Worm (Caenorhabditis elegans): ENCODE results near the gene ceph-41.

The ceph-41 gene

ce11 chrIV:8148494-8148893 is 21.5 kb downstream of the ceph-41 start, which contains the start of gene pmk-1:
Gene pmk-1, plus strand, starts transcription at chrIV:8148794.
- TF ChIP-seq nhr-77 (tag; optimal IDR thresholded peaks at IDR 0.05) (no peak), lin-11 (tag; optimal IDR thresholded peaks at IDR 0.05) (no peak), elt-1 (tag; optimal IDR thresholded peaks at IDR 0.05) (no peak), peb-1 (tag; optimal IDR thresholded peaks at IDR 0.05) (no peak), nhr-11 (tag; optimal IDR thresholded peaks at IDR 0.05) (no peak), mdl-1 (tag; optimal IDR thresholded peaks at IDR 0.05) (no peak), ceh-16 (tag; optimal IDR thresholded peaks at IDR 0.05) (no peak)

DNA sequence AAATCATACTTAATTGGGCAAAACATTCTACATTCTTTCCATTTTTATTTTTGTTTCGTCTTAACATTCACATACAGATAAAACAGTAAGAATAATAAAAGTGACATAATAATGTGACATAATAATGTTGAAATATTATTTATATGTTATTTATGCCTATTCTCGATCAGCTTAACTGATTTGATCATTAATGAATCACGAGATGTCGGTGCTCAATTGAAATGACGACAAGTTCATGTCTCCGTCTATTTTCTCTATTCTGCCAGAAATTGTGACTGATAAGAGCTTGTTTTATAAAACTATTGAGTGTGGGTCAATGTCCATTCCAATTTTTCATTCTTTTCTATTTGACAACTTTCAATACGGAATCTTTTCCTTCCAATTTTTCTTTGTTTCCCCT is 24.7 kb downstream of the ceph-41 start:
- no peak for TF ChIP-seq elt-3 (tag; optimal IDR thresholded peaks at IDR 0.05)
- TF ChIP-seq blmp-1 (tag; optimal IDR thresholded peaks at IDR 0.05; ENCODE audit: insufficient read depth), result no peak
- no peak for TF ChIP-seq mab-5 (tag; optimal IDR thresholded peaks at IDR 0.05)
- no peak for TF ChIP-seq lin-11 (tag; optimal IDR thresholded peaks at IDR 0.05)
- peak; percentile 75 for TF ChIP-seq fos-1 (tag; optimal IDR thresholded peaks at IDR 0.05)
- TF ChIP-seq ztf-1 (GFP tag; conservative IDR thresholded peaks at IDR 0.05), result no peak
- no peak for TF ChIP-seq aly-2 (tag; optimal IDR thresholded peaks at IDR 0.05)
- no peak for TF ChIP-seq ZK546.5 (tag; optimal IDR thresholded peaks at IDR 0.05)
- TF ChIP-seq nhr-12 (tag; optimal IDR thresholded peaks at IDR 0.05), result no peak
- peak in 1 of 2 experiments; percentile 1 for TF ChIP-seq lsy-2 (tag; optimal IDR thresholded peaks at IDR 0.05)
- TF ChIP-seq crh-2 (tag; optimal IDR thresholded peaks at IDR 0.05), result peak; percentile 64
- TF ChIP-seq C34F6.9 (tag; optimal IDR thresholded peaks at IDR 0.05), result no peak
- TF ChIP-seq elt-1 (tag; optimal IDR thresholded peaks at IDR 0.05), result no peak
- TF ChIP-seq Y55F3AM.14 (GFP tag; optimal IDR thresholded peaks at IDR 0.05), result no peak
- no peak for TF ChIP-seq unc-62 (GFP tag; optimal IDR thresholded peaks at IDR 0.05)
- TF ChIP-seq lin-13 (GFP tag; optimal IDR thresholded peaks at IDR 0.05), result no peak
- TF ChIP-seq sem-4 (tag; optimal IDR thresholded peaks at IDR 0.05), result no peak
- no peak for TF ChIP-seq ceh-82 (tag; optimal IDR thresholded peaks at IDR 0.05)
- no peak for TF ChIP-seq mbf-1 (tag; optimal IDR thresholded peaks at IDR 0.05)
- no peak for TF ChIP-seq sma-3 (GFP tag; optimal IDR thresholded peaks at IDR 0.05)
- no peak for TF ChIP-seq alr-1 (tag; optimal IDR thresholded peaks at IDR 0.05)
- TF ChIP-seq mdl-1 (tag; optimal IDR thresholded peaks at IDR 0.05), result no peak
- no peak for TF ChIP-seq gmeb-1 (tag; optimal IDR thresholded peaks at IDR 0.05)
- TF ChIP-seq ztf-4 (tag; optimal IDR thresholded peaks at IDR 0.05), result no peak
- no peak for TF ChIP-seq nhr-10 (tag; optimal IDR thresholded peaks at IDR 0.05)
- peak; percentile 10 for TF ChIP-seq F13H6.1 (tag; optimal IDR thresholded peaks at IDR 0.05)
- TF ChIP-seq skn-1 (tag; optimal IDR thresholded peaks at IDR 0.05), result peak; percentile 11
- no peak for TF ChIP-seq nhr-11 (tag; optimal IDR thresholded peaks at IDR 0.05)
- TF ChIP-seq unc-39 (tag; optimal IDR thresholded peaks at IDR 0.05), result no peak
- TF ChIP-seq nhr-25 (tag; optimal IDR thresholded peaks at IDR 0.05), result no peak
- TF ChIP-seq sma-9 (GFP tag; optimal IDR thresholded peaks at IDR 0.05), result peak; percentile 65
- TF ChIP-seq sma-9 (tag; optimal IDR thresholded peaks at IDR 0.05), result no peak
- no peak for TF ChIP-seq lin-39 (tag; optimal IDR thresholded peaks at IDR 0.05)
- no peak for TF ChIP-seq ceh-16 (tag; optimal IDR thresholded peaks at IDR 0.05)
- TF ChIP-seq nhr-23 (tag; optimal IDR thresholded peaks at IDR 0.05), result no peak
- no peak for TF ChIP-seq ama-1 (optimal IDR thresholded peaks at IDR 0.05)

DNA sequence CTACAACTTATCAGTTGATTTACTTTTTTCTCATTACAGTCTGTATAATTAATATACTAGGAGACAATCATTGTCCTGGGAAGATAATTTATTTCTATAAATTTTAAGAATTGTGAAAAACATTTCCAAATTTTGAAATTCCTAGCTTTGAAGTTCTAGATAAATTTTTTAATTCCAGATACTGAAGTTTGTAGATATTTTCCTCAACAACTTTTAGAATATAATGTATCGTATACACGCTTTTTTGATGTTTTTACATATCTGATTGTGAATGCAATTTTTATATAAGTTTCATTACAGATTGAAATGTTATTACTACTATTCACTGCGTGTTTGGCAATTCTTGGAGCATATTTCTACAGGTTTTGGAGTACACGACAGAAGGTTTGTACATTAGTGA is 25.1 kb downstream of the ceph-41 start, which contains the start of gene faah-2:
TSS of gene faah-2 (plus strand) at position 301 of the 400 bp plus-strand sequence.
- TF ChIP-seq egl-27 (tag; optimal IDR thresholded peaks at IDR 0.05), result no peak
- TF ChIP-seq ztf-1 (GFP tag; conservative IDR thresholded peaks at IDR 0.05), result no peak
- TF ChIP-seq nhr-23 (tag; optimal IDR thresholded peaks at IDR 0.05), result no peak
- TF ChIP-seq sma-3 (GFP tag; optimal IDR thresholded peaks at IDR 0.05), result no peak
- TF ChIP-seq nhr-11 (tag; optimal IDR thresholded peaks at IDR 0.05), result no peak
- no peak for TF ChIP-seq aly-2 (tag; optimal IDR thresholded peaks at IDR 0.05)
- no peak for TF ChIP-seq Y55F3AM.14 (GFP tag; optimal IDR thresholded peaks at IDR 0.05)
- no peak for TF ChIP-seq alr-1 (tag; optimal IDR thresholded peaks at IDR 0.05)
- no peak for TF ChIP-seq C34F6.9 (tag; optimal IDR thresholded peaks at IDR 0.05)
- TF ChIP-seq lin-39 (tag; optimal IDR thresholded peaks at IDR 0.05), result no peak
- TF ChIP-seq ceh-16 (tag; optimal IDR thresholded peaks at IDR 0.05), result no peak
- TF ChIP-seq unc-62 (GFP tag; optimal IDR thresholded peaks at IDR 0.05), result no peak
- TF ChIP-seq ztf-11 (tag; optimal IDR thresholded peaks at IDR 0.05), result no peak
- TF ChIP-seq ama-1 (optimal IDR thresholded peaks at IDR 0.05), result no peak
- no peak for TF ChIP-seq elt-3 (tag; optimal IDR thresholded peaks at IDR 0.05)
